Fruit fly (Drosophila melanogaster) whole organism, embryonic: ENCODE results near the gene MESK4.

Source experiments
- Abd-B ChIP-seq: fragments of 200-800 bp; sonication (Bioruptor generic); optimal IDR thresholded peaks from 2 replicates; lab custom pipeline; 2018; ENCODE audit warnings: missing biosample characterization, mild to moderate bottlenecking, missing genetic modification characterization, moderate library complexity
- Blimp-1 ChIP-seq: fragments of 200-800 bp; sonication (Bioruptor generic); optimal IDR thresholded peaks from 3 replicates; lab custom pipeline; 2018; ENCODE audit warnings: missing biosample characterization, missing genetic modification characterization, mild to moderate bottlenecking, moderate library complexity, missing genetic modification reagents
- CG10267 ChIP-seq: fragments of 200-800 bp; sonication (Bioruptor generic); optimal IDR thresholded peaks from 2 replicates; lab custom pipeline; 2018; ENCODE audit warnings: missing biosample characterization, mild to moderate bottlenecking, missing genetic modification characterization, moderate library complexity
- CG10543 ChIP-seq: fragments of 200-800 bp; sonication (Bioruptor generic); optimal IDR thresholded peaks from 3 replicates; lab custom pipeline; 2017; ENCODE audit warnings: missing biosample characterization, mild to moderate bottlenecking, missing genetic modification characterization, moderate library complexity
- CG10959 ChIP-seq: fragments of 200-800 bp; sonication (Bioruptor generic); IDR thresholded peaks from 2 replicates; pipeline ENCODE4 v1.3.6; 2022; ENCODE audit warnings: missing biosample characterization, missing genetic modification characterization
- CG10979 ChIP-seq: fragments of 200-800 bp; sonication (Bioruptor generic); optimal IDR thresholded peaks from 2 replicates; lab custom pipeline; 2018; ENCODE audit warnings: missing biosample characterization, mild to moderate bottlenecking, missing genetic modification characterization, moderate library complexity
- CG11085 ChIP-seq: fragments of 200-800 bp; sonication (Bioruptor generic); IDR thresholded peaks from 2 replicates; pipeline ENCODE4 v1.3.6; 2022; ENCODE audit warnings: missing biosample characterization, missing genetic modification characterization
- CG11093 ChIP-seq: fragments of 200-800 bp; sonication (Bioruptor generic); IDR thresholded peaks from 3 replicates; pipeline ENCODE4 v1.3.6; 2022; ENCODE audit warnings: missing biosample characterization, missing genetic modification characterization
- CG11456 ChIP-seq: fragments of 200-800 bp; sonication (Bioruptor generic); IDR thresholded peaks from 3 replicates; pipeline ENCODE4 v1.3.6; 2022; ENCODE audit warnings: missing biosample characterization, missing genetic modification characterization
- CG11560 ChIP-seq: fragments of 200-800 bp; sonication (Bioruptor generic); IDR thresholded peaks from 3 replicates; pipeline ENCODE4 v1.3.6; 2022; ENCODE audit warnings: missing biosample characterization, missing genetic modification characterization
- CG1233 ChIP-seq: fragments of 200-800 bp; sonication (Bioruptor generic); optimal IDR thresholded peaks from 4 replicates; lab custom pipeline; 2018; ENCODE audit warnings: missing biosample characterization, mild to moderate bottlenecking, missing genetic modification characterization
- CG15696 ChIP-seq: fragments of 200-800 bp; sonication (Bioruptor generic); optimal IDR thresholded peaks from 2 replicates; lab custom pipeline; 2019; ENCODE audit warnings: missing biosample characterization, mild to moderate bottlenecking, missing genetic modification characterization, moderate library complexity
- CG1603 ChIP-seq: fragments of 200-800 bp; sonication (Bioruptor generic); optimal IDR thresholded peaks from 2 replicates; lab custom pipeline; 2019; ENCODE audit warnings: missing biosample characterization, mild to moderate bottlenecking, missing genetic modification characterization, moderate library complexity
- CG17385 ChIP-seq: fragments of 200-800 bp; sonication (Bioruptor generic); optimal IDR thresholded peaks from 3 replicates; lab custom pipeline; 2018; ENCODE audit warnings: missing biosample characterization, mild to moderate bottlenecking, missing genetic modification characterization
- CG17829 ChIP-seq: fragments of 200-800 bp; optimal IDR thresholded peaks from 2 replicates; lab custom pipeline; 2019; ENCODE audit warnings: missing biosample characterization, mild to moderate bottlenecking, missing genetic modification characterization, moderate library complexity
- CG18011 ChIP-seq: fragments of 200-800 bp; sonication (Bioruptor generic); optimal IDR thresholded peaks from 2 replicates; lab custom pipeline; 2017; ENCODE audit warnings: missing biosample characterization, missing genetic modification characterization, mild to moderate bottlenecking, moderate library complexity, missing genotype
- CG18262 ChIP-seq: fragments of 200-800 bp; optimal IDR thresholded peaks from 3 replicates; lab custom pipeline; 2019; ENCODE audit warnings: missing biosample characterization, mild to moderate bottlenecking, missing genetic modification characterization, moderate library complexity
- CG32772 ChIP-seq: fragments of 200-800 bp; sonication (Bioruptor generic); IDR thresholded peaks from 2 replicates; pipeline ENCODE4 v1.3.6; 2022; ENCODE audit warnings: missing biosample characterization, missing genetic modification characterization
- CG4404 ChIP-seq: fragments of 200-800 bp; sonication (Bioruptor generic); IDR thresholded peaks from 2 replicates; pipeline ENCODE4 v1.3.6; 2022; ENCODE audit warnings: missing biosample characterization, missing genetic modification characterization
- CG4707 ChIP-seq: fragments of 200-800 bp; sonication (Bioruptor generic); optimal IDR thresholded peaks from 2 replicates; lab custom pipeline; 2018; ENCODE audit warnings: missing biosample characterization, mild to moderate bottlenecking, missing genetic modification characterization, moderate library complexity
- CG4730 ChIP-seq: fragments of 200-800 bp; sonication (Bioruptor generic); IDR thresholded peaks from 2 replicates; pipeline ENCODE4 v1.3.6; 2022; ENCODE audit warnings: missing biosample characterization, missing genetic modification characterization
- CG6254 ChIP-seq: fragments of 200-800 bp; sonication (Bioruptor generic); optimal IDR thresholded peaks from 3 replicates; lab custom pipeline; 2017; ENCODE audit warnings: mild to moderate bottlenecking, missing biosample characterization, missing genetic modification reagents, missing genetic modification characterization
- CG6683 ChIP-seq: fragments of 200-800 bp; sonication (Bioruptor generic); optimal IDR thresholded peaks from 2 replicates; lab custom pipeline; 2017; ENCODE audit warnings: missing biosample characterization, mild to moderate bottlenecking, missing genetic modification characterization, missing genetic modification reagents
- CG6689 ChIP-seq: fragments of 200-800 bp; sonication (Bioruptor generic); IDR thresholded peaks from 2 replicates; pipeline ENCODE4 v1.3.6; 2022; ENCODE audit warnings: missing biosample characterization, missing genetic modification characterization
- CG9727 ChIP-seq: fragments of 200-800 bp; sonication (Bioruptor generic); optimal IDR thresholded peaks from 3 replicates; lab custom pipeline; 2017; ENCODE audit warnings: missing biosample characterization, mild to moderate bottlenecking, missing genetic modification characterization
- Deaf1 ChIP-seq: fragments of 200-800 bp; optimal IDR thresholded peaks from 3 replicates; lab custom pipeline; 2019; ENCODE audit warnings: missing biosample characterization, mild to moderate bottlenecking, missing genetic modification characterization, moderate library complexity
- Hsf ChIP-seq: fragments of 200-800 bp; sonication (Bioruptor generic); optimal IDR thresholded peaks from 3 replicates; lab custom pipeline; 2016; ENCODE audit warnings: missing biosample characterization, missing genetic modification characterization
- NfI ChIP-seq: fragments of 200-800 bp; sonication (Bioruptor generic); optimal IDR thresholded peaks from 3 replicates; lab custom pipeline; 2018; ENCODE audit warnings: missing biosample characterization, mild to moderate bottlenecking, missing genetic modification characterization, moderate library complexity
- ara ChIP-seq: fragments of 200-800 bp; sonication (Bioruptor generic); IDR thresholded peaks from 2 replicates; pipeline ENCODE4 v1.3.6; 2022; ENCODE audit warnings: missing biosample characterization, missing genetic modification characterization
- ato ChIP-seq: fragments of 200-800 bp; sonication (Bioruptor generic); IDR thresholded peaks from 2 replicates; pipeline ENCODE4 v1.3.6; 2022; ENCODE audit warnings: missing biosample characterization, missing genetic modification characterization; ENCODE audit not compliant: partially characterized antibody
- br ChIP-seq: fragments of >200 bp; optimal IDR thresholded peaks from 2 replicates; lab custom pipeline; 2017
- ci ChIP-seq: fragments of 200-800 bp; sonication (Bioruptor generic); IDR thresholded peaks from 3 replicates; pipeline ENCODE4 v1.3.6; 2022; ENCODE audit warnings: missing biosample characterization, missing genetic modification characterization
- croc ChIP-seq: fragments of 200-800 bp; sonication (Bioruptor generic); conservative IDR thresholded peaks from 3 replicates; pipeline ENCODE4 v1.3.6; 2022; ENCODE audit warnings: missing biosample characterization, missing genetic modification characterization
- crol ChIP-seq: fragments of 200-800 bp; sonication (Bioruptor generic); IDR thresholded peaks from 2 replicates; pipeline ENCODE4 v1.3.6; 2022; ENCODE audit warnings: missing biosample characterization, missing genetic modification characterization
- dmrt11E ChIP-seq: fragments of 200-800 bp; sonication (Bioruptor generic); optimal IDR thresholded peaks from 3 replicates; lab custom pipeline; 2018; ENCODE audit warnings: missing biosample characterization, mild to moderate bottlenecking, missing genetic modification characterization, moderate library complexity
- esg ChIP-seq: fragments of 200-800 bp; sonication (Bioruptor generic); conservative IDR thresholded peaks from 2 replicates; pipeline ENCODE4 v1.3.6; 2022; ENCODE audit warnings: missing biosample characterization, missing genetic modification characterization
- fd96Cb ChIP-seq: fragments of 200-800 bp; sonication (Bioruptor generic); optimal IDR thresholded peaks from 2 replicates; lab custom pipeline; 2018; ENCODE audit warnings: missing biosample characterization, mild to moderate bottlenecking, missing genetic modification characterization, moderate library complexity
- gsb-n ChIP-seq: fragments of 200-800 bp; sonication (Bioruptor generic); optimal IDR thresholded peaks from 3 replicates; lab custom pipeline; 2018; ENCODE audit warnings: missing biosample characterization, mild to moderate bottlenecking, missing genetic modification characterization
- ken ChIP-seq: fragments of 200-800 bp; sonication (Bioruptor generic); IDR thresholded peaks from 3 replicates; pipeline ENCODE4 v1.3.6; 2022; ENCODE audit warnings: missing biosample characterization, missing genetic modification characterization
- nmo ChIP-seq: fragments of 200-800 bp; sonication (Bioruptor generic); optimal IDR thresholded peaks from 2 replicates; lab custom pipeline; 2018; ENCODE audit warnings: missing biosample characterization, mild to moderate bottlenecking, missing genetic modification characterization, moderate library complexity
- odd ChIP-seq: fragments of 200-800 bp; sonication (Bioruptor generic); optimal IDR thresholded peaks from 2 replicates; lab custom pipeline; 2017; ENCODE audit warnings: missing biosample characterization, mild to moderate bottlenecking, missing genetic modification characterization
- otp ChIP-seq: fragments of 200-800 bp; sonication (Bioruptor generic); IDR thresholded peaks from 3 replicates; pipeline ENCODE4, ENCODE4 v1.3.6; 2022; ENCODE audit warnings: missing biosample characterization, missing genetic modification characterization
- peb ChIP-seq: fragments of 200-800 bp; sonication (Bioruptor generic); IDR thresholded peaks from 2 replicates; pipeline ENCODE4 v1.3.6; 2022; ENCODE audit warnings: missing biosample characterization, missing genetic modification characterization
- phol ChIP-seq: fragments of 200-800 bp; sonication (Bioruptor generic); optimal IDR thresholded peaks from 3 replicates; lab custom pipeline; 2018; ENCODE audit warnings: missing biosample characterization, mild to moderate bottlenecking, missing genetic modification characterization, moderate library complexity
- sens ChIP-seq: fragments of 200-800 bp; sonication (Bioruptor generic); peaks from one replicate; lab custom pipeline; 2016; ENCODE audit warnings: missing biosample characterization, missing genetic modification characterization
- slbo ChIP-seq: fragments of 200-800 bp; sonication (Bioruptor generic); IDR thresholded peaks from 2 replicates; pipeline ENCODE4 v1.3.6; 2022; ENCODE audit warnings: missing biosample characterization, missing genetic modification characterization
- sqz ChIP-seq: fragments of 200-800 bp; sonication (Bioruptor generic); optimal IDR thresholded peaks from 3 replicates; lab custom pipeline; 2018; ENCODE audit warnings: missing biosample characterization, mild to moderate bottlenecking, missing genetic modification characterization

MESK4 gene

DNA sequence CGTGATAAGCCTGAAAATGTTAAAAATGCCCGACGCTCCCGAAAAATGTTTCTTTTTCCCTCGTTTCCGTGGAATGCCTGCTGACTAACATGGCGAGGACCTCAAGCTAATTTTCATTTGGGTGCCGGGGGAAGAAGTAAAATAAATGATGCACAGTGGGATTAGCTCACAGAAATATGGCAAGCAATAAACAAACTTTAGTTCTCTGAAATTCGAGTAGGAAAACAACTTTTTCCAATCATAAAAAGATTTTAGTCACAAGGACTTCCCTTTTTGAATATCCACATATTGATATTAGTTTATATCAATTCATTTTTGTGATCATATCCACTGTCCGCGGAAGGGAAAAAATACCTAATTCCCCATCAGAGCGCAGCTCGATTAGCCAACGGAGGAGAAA is 47.3 kb upstream of the MESK4 start:
- TF ChIP-seq CG6254 (GFP tag; lab: Kevin White, UChicago) (no peak), CG10979 (tag; lab: Kevin White, UChicago) (peak; percentile 41), CG15696 (tag; lab: Kevin White, UChicago) (peak; percentile 21), CG4707 (peak; percentile 6), Hsf (GFP tag; lab: Kevin White, UChicago) (no peak), Blimp-1 (GFP tag; lab: Kevin White, UChicago) (no peak), dmrt11E (peak; percentile 59), nmo (GFP tag; lab: Kevin White, UChicago) (peak; percentile 23), CG11085 (GFP tag; lab: Robert Waterston, UW) (no peak), CG1603 (peak; percentile 32), CG11456 (GFP tag; lab: Robert Waterston, UW) (no peak), CG17829 (tag; lab: Kevin White, UChicago) (peak; percentile 38), peb (GFP tag; lab: Robert Waterston, UW) (no peak), CG6689 (0 out of 2 replicates have a peak, but pooled peaks have one; percentile 11), CG4730 (GFP tag; lab: Robert Waterston, UW) (0 out of 2 replicates have a peak, but pooled peaks have one; percentile 10), odd (no peak), CG9727 (GFP tag; lab: Kevin White, UChicago) (peak; percentile 5), ara (GFP tag; lab: Robert Waterston, UW) (peak; percentile 45; the same call in 1 of the 2 replicates), br (no peak), sens (GFP tag; lab: Kevin White, UChicago) (peak; percentile 75), CG10267 (peak; percentile 17), CG11560 (no peak), Abd-B (peak; percentile 39), gsb-n (no peak), ken (no peak), CG1233 (GFP tag; lab: Kevin White, UChicago) (no peak), CG11093 (GFP tag; lab: Robert Waterston, UW) (no peak), crol (0 out of 2 replicates have a peak, but pooled peaks have one; percentile 11), CG4404 (GFP tag; lab: Robert Waterston, UW) (peak; percentile 38; the same call in 1 of the 2 replicates), CG10959 (GFP tag; lab: Robert Waterston, UW) (peak; percentile 35; the same call in 1 of the 2 replicates), phol (tag; lab: Kevin White, UChicago) (peak; percentile 15), fd96Cb (peak; percentile 19), CG18262 (tag; lab: Kevin White, UChicago) (peak; percentile 44)

DNA sequence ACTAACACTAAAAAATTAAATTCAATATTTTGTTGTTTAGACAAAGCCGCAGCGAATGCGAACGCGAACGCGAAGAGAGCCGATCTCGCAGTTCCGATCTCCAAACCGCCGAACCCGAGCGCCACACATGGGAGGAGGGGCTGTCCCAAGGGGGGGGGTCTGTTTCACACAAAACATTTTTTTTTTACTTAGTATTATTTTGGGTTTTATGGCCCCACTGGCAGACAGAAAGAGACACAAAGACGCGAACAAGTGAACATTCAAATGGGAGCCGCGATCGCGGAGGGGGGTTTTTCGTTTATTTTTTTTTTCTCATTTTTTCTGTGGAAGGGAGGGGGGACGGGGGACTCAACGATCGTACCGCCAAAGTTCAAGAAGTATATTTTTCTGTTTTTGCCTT is 44.3 kb upstream of the MESK4 start:
- TF ChIP-seq otp (0 out of 3 replicates have a peak, but pooled peaks have one; percentile 18), CG10543 (GFP tag; lab: Kevin White, UChicago) (peak; percentile 7), ato (GFP tag; lab: Robert Waterston, UW) (no peak), sqz (GFP tag; lab: Kevin White, UChicago) (peak; percentile 61), CG17385 (GFP tag; lab: Kevin White, UChicago) (no peak), Abd-B (peak; percentile 85), Deaf1 (tag; lab: Kevin White, UChicago) (peak; percentile 88), croc (GFP tag; lab: Robert Waterston, UW) (no peak), CG32772 (GFP tag; lab: Robert Waterston, UW) (peak; percentile 75), crol (peak; percentile 89), NfI (GFP tag; lab: Kevin White, UChicago) (no peak), slbo (GFP tag; lab: Robert Waterston, UW) (no peak), ci (GFP tag; lab: Robert Waterston, UW) (no peak), CG18011 (no peak), esg (no peak), CG6683 (GFP tag; lab: Kevin White, UChicago) (no peak)
